Fruit fly (Drosophila melanogaster) whole organism, embryonic: ENCODE measurements around the gene eys.

ENCODE experiments used
- B-H1 ChIP-seq: fragments of 200-800 bp; sonication (Bioruptor generic); IDR thresholded peaks from 3 replicates; pipeline ENCODE4 v1.3.6; 2022; ENCODE audit warnings: missing biosample characterization, missing genetic modification characterization
- Bdp1 ChIP-seq: fragments of 200-800 bp; sonication (Bioruptor generic); optimal IDR thresholded peaks from 3 replicates; lab custom pipeline; 2016; ENCODE audit warnings: missing biosample characterization, missing genetic modification characterization
- CG10321 ChIP-seq: fragments of 200-800 bp; sonication (Bioruptor generic); IDR thresholded peaks from 2 replicates; pipeline ENCODE4 v1.3.6; 2022; ENCODE audit warnings: missing biosample characterization, missing genetic modification characterization
- CG10431 ChIP-seq: fragments of 200-800 bp; sonication (Bioruptor generic); optimal IDR thresholded peaks from 3 replicates; lab custom pipeline; 2018; ENCODE audit warnings: missing biosample characterization, mild to moderate bottlenecking, missing genetic modification characterization
- CG11093 ChIP-seq: fragments of 200-800 bp; sonication (Bioruptor generic); IDR thresholded peaks from 3 replicates; pipeline ENCODE4 v1.3.6; 2022; ENCODE audit warnings: missing biosample characterization, missing genetic modification characterization
- CG11456 ChIP-seq: fragments of 200-800 bp; sonication (Bioruptor generic); IDR thresholded peaks from 3 replicates; pipeline ENCODE4 v1.3.6; 2022; ENCODE audit warnings: missing biosample characterization, missing genetic modification characterization
- CG11695 ChIP-seq: fragments of 200-800 bp; sonication (Bioruptor generic); IDR thresholded peaks from 3 replicates; pipeline ENCODE4 v1.3.6; 2022; ENCODE audit warnings: missing biosample characterization, missing genetic modification characterization
- CG12071 ChIP-seq: fragments of 200-800 bp; sonication (Bioruptor generic); optimal IDR thresholded peaks from 3 replicates; lab custom pipeline; 2018; ENCODE audit warnings: missing biosample characterization, mild to moderate bottlenecking, missing genetic modification characterization
- CG12104 ChIP-seq: fragments of 200-800 bp; sonication (Bioruptor generic); optimal IDR thresholded peaks from 3 replicates; lab custom pipeline; 2016; ENCODE audit warnings: missing biosample characterization, missing genetic modification characterization
- CG1233 ChIP-seq: fragments of 200-800 bp; sonication (Bioruptor generic); optimal IDR thresholded peaks from 4 replicates; lab custom pipeline; 2018; ENCODE audit warnings: missing biosample characterization, mild to moderate bottlenecking, missing genetic modification characterization
- CG16815 ChIP-seq: fragments of 200-800 bp; sonication (Bioruptor generic); optimal IDR thresholded peaks from 3 replicates; lab custom pipeline; 2017; ENCODE audit warnings: missing biosample characterization, mild to moderate bottlenecking, missing genetic modification characterization
- CG17612 ChIP-seq: fragments of 200-800 bp; sonication (Bioruptor generic); IDR thresholded peaks from 2 replicates; pipeline ENCODE4 v1.3.6; 2022; ENCODE audit warnings: missing biosample characterization, missing genetic modification characterization
- CG34376 ChIP-seq: fragments of 200-800 bp; sonication (Bioruptor generic); optimal IDR thresholded peaks from 2 replicates; lab custom pipeline; 2018; ENCODE audit warnings: missing biosample characterization, mild to moderate bottlenecking, missing genetic modification characterization
- CG3847 ChIP-seq: fragments of 200-800 bp; sonication (Bioruptor generic); IDR thresholded peaks from 2 replicates; pipeline ENCODE4 v1.3.6; 2022; ENCODE audit warnings: missing biosample characterization, missing genetic modification characterization
- CG6813 ChIP-seq: fragments of 200-800 bp; sonication (Bioruptor generic); optimal IDR thresholded peaks from 2 replicates; lab custom pipeline; 2017; ENCODE audit warnings: missing biosample characterization, missing genetic modification characterization, mild to moderate bottlenecking, moderate library complexity, missing genetic modification reagents
- CG7745 ChIP-seq: fragments of 200-800 bp; sonication (Bioruptor generic); optimal IDR thresholded peaks from 2 replicates; lab custom pipeline; 2018; ENCODE audit warnings: missing biosample characterization, mild to moderate bottlenecking, missing genetic modification characterization, moderate library complexity
- CG8089 ChIP-seq: fragments of 200-800 bp; sonication (Bioruptor generic); optimal IDR thresholded peaks from 3 replicates; lab custom pipeline; 2016; ENCODE audit warnings: missing biosample characterization, missing genetic modification characterization
- CG8478 ChIP-seq: fragments of >200 bp; optimal IDR thresholded peaks from 2 replicates; lab custom pipeline; 2018
- E2f2 ChIP-seq: fragments of 200-800 bp; sonication (Bioruptor generic); IDR thresholded peaks from 2 replicates; pipeline ENCODE4 v1.3.6; 2022; ENCODE audit warnings: missing biosample characterization, missing genetic modification characterization
- H2.0 ChIP-seq: fragments of 200-800 bp; sonication (Bioruptor generic); IDR thresholded peaks from 2 replicates; pipeline ENCODE4 v1.3.6; 2022; ENCODE audit warnings: missing biosample characterization, missing genetic modification characterization
- HLH54F ChIP-seq: fragments of 200-800 bp; sonication (Bioruptor generic); optimal IDR thresholded peaks from 3 replicates; lab custom pipeline; 2016; ENCODE audit warnings: missing biosample characterization, missing genetic modification characterization
- Hey ChIP-seq: fragments of 200-800 bp; sonication (Bioruptor generic); optimal IDR thresholded peaks from 3 replicates; lab custom pipeline; 2018; ENCODE audit warnings: missing biosample characterization, mild to moderate bottlenecking, missing genetic modification characterization
- HmgZ ChIP-seq: fragments of 200-800 bp; sonication (Bioruptor generic); optimal IDR thresholded peaks from 2 replicates; lab custom pipeline; 2018; ENCODE audit warnings: missing biosample characterization, mild to moderate bottlenecking, missing genetic modification characterization
- Hr51 ChIP-seq, 2 experiments: fragments of 200-800 bp; sonication (Bioruptor generic); optimal IDR thresholded peaks; 2 replicates in 1 of 2; 3 replicates in 1 of 2; lab custom pipeline; 2016 to 2018; ENCODE audit warnings: missing biosample characterization in 2 of 2, missing genetic modification characterization in 2 of 2, mild to moderate bottlenecking in 1 of 2, moderate library complexity in 1 of 2
- MBD-R2 ChIP-seq: fragments of 200-800 bp; sonication (Bioruptor generic); IDR thresholded peaks from 2 replicates; pipeline ENCODE4 v1.3.6; 2022; ENCODE audit warnings: missing biosample characterization, missing genetic modification characterization
- Mad ChIP-seq: fragments of 200-800 bp; sonication (Bioruptor generic); optimal IDR thresholded peaks from 2 replicates; lab custom pipeline; 2016; ENCODE audit warnings: missing biosample characterization, missing genetic modification characterization
- Meics ChIP-seq: fragments of 200-800 bp; sonication (Bioruptor generic); optimal IDR thresholded peaks from 2 replicates; lab custom pipeline; 2017; ENCODE audit warnings: missing biosample characterization, mild to moderate bottlenecking, missing genetic modification characterization
- Oaz ChIP-seq: fragments of 200-800 bp; sonication (Bioruptor generic); IDR thresholded peaks from 2 replicates; pipeline ENCODE4 v1.3.6; 2022; ENCODE audit warnings: missing biosample characterization, missing genetic modification characterization
- abd-A ChIP-seq: fragments of 200-800 bp; sonication (Bioruptor generic); optimal IDR thresholded peaks from 3 replicates; lab custom pipeline; 2019; ENCODE audit warnings: missing biosample characterization, mild to moderate bottlenecking, missing genetic modification characterization, moderate library complexity
- chn ChIP-seq: fragments of 200-800 bp; sonication (Bioruptor generic); optimal IDR thresholded peaks from 2 replicates; lab custom pipeline; 2016; ENCODE audit warnings: missing biosample characterization, missing genetic modification characterization
- dm ChIP-seq: fragments of 200-800 bp; sonication (Bioruptor generic); optimal IDR thresholded peaks from 3 replicates; lab custom pipeline; 2016; ENCODE audit warnings: missing biosample characterization, missing genetic modification characterization
- dmrt99B ChIP-seq: fragments of 200-800 bp; sonication (Bioruptor generic); optimal IDR thresholded peaks from 2 replicates; lab custom pipeline; 2018; ENCODE audit warnings: missing biosample characterization, mild to moderate bottlenecking, missing genetic modification characterization, moderate library complexity
- fru ChIP-seq: fragments of >200 bp; optimal IDR thresholded peaks from 2 replicates; lab custom pipeline; 2017
- ftz-f1 ChIP-seq: fragments of 200-800 bp; sonication (Bioruptor generic); optimal IDR thresholded peaks from 2 replicates; lab custom pipeline; 2016; ENCODE audit warnings: missing biosample characterization, missing genetic modification characterization
- grau ChIP-seq: fragments of 200-800 bp; optimal IDR thresholded peaks from 3 replicates; lab custom pipeline; 2019; ENCODE audit warnings: missing biosample characterization, mild to moderate bottlenecking, missing genetic modification characterization, moderate library complexity
- ind ChIP-seq: fragments of 200-800 bp; sonication (Bioruptor generic); optimal IDR thresholded peaks from 3 replicates; lab custom pipeline; 2016; ENCODE audit warnings: missing biosample characterization, missing genetic modification characterization
- luna ChIP-seq: fragments of 200-800 bp; sonication (Bioruptor generic); optimal IDR thresholded peaks from 2 replicates; lab custom pipeline; 2016; ENCODE audit warnings: missing biosample characterization, missing genetic modification characterization
- mirr ChIP-seq: fragments of 200-800 bp; sonication (Bioruptor generic); optimal IDR thresholded peaks from 3 replicates; lab custom pipeline; 2018; ENCODE audit warnings: missing biosample characterization, mild to moderate bottlenecking, missing genetic modification characterization
- nau ChIP-seq: fragments of 200-800 bp; sonication (Bioruptor generic); optimal IDR thresholded peaks from 3 replicates; lab custom pipeline; 2017; ENCODE audit warnings: missing biosample characterization, mild to moderate bottlenecking, missing genetic modification characterization, missing genetic modification reagents
- nom ChIP-seq: fragments of 200-800 bp; sonication (Bioruptor generic); optimal IDR thresholded peaks from 2 replicates; lab custom pipeline; 2017; ENCODE audit warnings: missing biosample characterization, missing genetic modification characterization, mild to moderate bottlenecking, moderate library complexity, missing genetic modification reagents
- prd ChIP-seq, 3 experiments: fragments of >200 bp in 2 of 3; fragments of 200-800 bp in 1 of 3; sonication (Bioruptor generic) in 1 of 3; optimal IDR thresholded peaks in 2 of 3; IDR thresholded peaks in 1 of 3; 2 replicates in 2 of 3; 3 replicates in 1 of 3; pipeline versions ENCODE4 v1.3.6 to Lab custom; 2017 to 2022; ENCODE audit warnings: missing biosample characterization in 1 of 3, missing genetic modification characterization in 1 of 3
- pzg ChIP-seq: fragments of 200-800 bp; sonication (Bioruptor generic); optimal IDR thresholded peaks from 3 replicates; lab custom pipeline; 2018; ENCODE audit warnings: missing biosample characterization, mild to moderate bottlenecking, missing genetic modification characterization, moderate library complexity
- salm ChIP-seq: fragments of 200-800 bp; sonication (Bioruptor generic); optimal IDR thresholded peaks from 2 replicates; lab custom pipeline; 2018; ENCODE audit warnings: missing biosample characterization, mild to moderate bottlenecking, missing genetic modification characterization
- sc ChIP-seq, 3 experiments: fragments of >200 bp in 2 of 3; fragments of 200-800 bp in 1 of 3; sonication (Bioruptor generic) in 1 of 3; optimal IDR thresholded peaks; 2 replicates in 2 of 3; 3 replicates in 1 of 3; lab custom pipeline; 2017; ENCODE audit warnings: mild to moderate bottlenecking in 1 of 3, missing biosample characterization in 1 of 3, missing genetic modification characterization in 1 of 3, missing genetic modification reagents in 1 of 3
- slbo ChIP-seq: fragments of 200-800 bp; sonication (Bioruptor generic); IDR thresholded peaks from 2 replicates; pipeline ENCODE4 v1.3.6; 2022; ENCODE audit warnings: missing biosample characterization, missing genetic modification characterization
- slp2 ChIP-seq: fragments of 200-800 bp; sonication (Bioruptor generic); optimal IDR thresholded peaks from 2 replicates; lab custom pipeline; 2016; ENCODE audit warnings: missing biosample characterization, missing genetic modification characterization
- sna ChIP-seq: fragments of 200-800 bp; sonication (Bioruptor generic); IDR thresholded peaks from 2 replicates; pipeline ENCODE4 v1.3.6; 2022; ENCODE audit warnings: missing biosample characterization, missing genetic modification characterization; ENCODE audit not compliant: partially characterized antibody
- stwl ChIP-seq: fragments of 200-800 bp; sonication (Bioruptor generic); optimal IDR thresholded peaks from 3 replicates; lab custom pipeline; 2018; ENCODE audit warnings: missing biosample characterization, mild to moderate bottlenecking, missing genetic modification characterization, moderate library complexity
- tll ChIP-seq, 2 experiments: fragments of 200-800 bp in 1 of 2; fragments of >200 bp in 1 of 2; sonication (Bioruptor generic) in 1 of 2; optimal IDR thresholded peaks; 2 replicates each; lab custom pipeline; 2017 to 2019; ENCODE audit warnings: missing biosample characterization in 2 of 2, missing genetic modification characterization in 2 of 2, mild to moderate bottlenecking in 1 of 2, moderate library complexity in 1 of 2
- unc-4 ChIP-seq: fragments of 200-800 bp; sonication (Bioruptor generic); IDR thresholded peaks from 2 replicates; pipeline ENCODE4 v1.3.6; 2022; ENCODE audit warnings: missing biosample characterization, missing genetic modification characterization; ENCODE audit not compliant: partially characterized antibody
- vnd ChIP-seq: fragments of 200-800 bp; sonication (Bioruptor generic); IDR thresholded peaks from 3 replicates; pipeline ENCODE4 v1.3.6; 2022; ENCODE audit warnings: missing biosample characterization, missing genetic modification characterization; ENCODE audit not compliant: partially characterized antibody

Gene eys

dm6 chr2L:2398459-2398858, 87.0 kb downstream of the eys start (continued):
- TF ChIP-seq Mad (GFP tag; lab: Kevin White, UChicago) (no peak), MBD-R2 (no peak), pzg (GFP tag; lab: Kevin White, UChicago) (no peak), abd-A (no peak), prd (optimal IDR thresholded peaks at IDR 0.05; lab: Kevin White, UChicago) (no peak), prd (GFP tag; IDR thresholded peaks at IDR 0.05; lab: Robert Waterston, UW) (no peak), CG11456 (no peak), CG16815 (no peak), CG34376 (no peak), grau (peak; percentile 19), CG17612 (GFP tag; lab: Robert Waterston, UW) (no peak), Bdp1 (no peak), dm (GFP tag; lab: Kevin White, UChicago) (no peak), CG1233 (GFP tag; lab: Kevin White, UChicago) (no peak), CG12071 (GFP tag; lab: Kevin White, UChicago) (no peak), ftz-f1 (GFP tag; lab: Kevin White, UChicago) (no peak), Meics (no peak), sna (GFP tag; lab: Robert Waterston, UW) (no peak), luna (GFP tag; lab: Kevin White, UChicago) (no peak), unc-4 (GFP tag; lab: Robert Waterston, UW) (no peak), E2f2 (GFP tag; lab: Robert Waterston, UW) (peak; percentile 13; the same call in 1 of the 2 replicates), stwl (no peak), HmgZ (no peak), CG7745 (no peak), slbo (0 out of 2 replicates have a peak, but pooled peaks have one; percentile 19), salm (tag; lab: Kevin White, UChicago) (no peak), CG10321 (GFP tag; lab: Robert Waterston, UW) (no peak), H2.0 (GFP tag; lab: Robert Waterston, UW) (no peak), nau (GFP tag; lab: Kevin White, UChicago) (no peak), fru (lab: Kevin White, UChicago) (no peak), ind (no peak), Hr51 (GFP tag; optimal IDR thresholded peaks at IDR 0.05; lab: Kevin White, UChicago) (peak in 1 of 2 experiments; percentile 27), chn (GFP tag; lab: Kevin White, UChicago) (no peak), CG8478 (no peak), HLH54F (GFP tag; lab: Kevin White, UChicago) (no peak), Oaz (GFP tag; lab: Robert Waterston, UW) (no peak), CG12104 (GFP tag; lab: Kevin White, UChicago) (no peak), CG8089 (no peak), sc (optimal IDR thresholded peaks at IDR 0.05; lab: Kevin White, UChicago) (no peak), sc (GFP tag; optimal IDR thresholded peaks at IDR 0.05; lab: Kevin White, UChicago) (no peak), dmrt99B (tag; lab: Kevin White, UChicago) (peak; percentile 36), Hey (no peak), CG3847 (GFP tag; lab: Robert Waterston, UW) (no peak), CG11093 (GFP tag; lab: Robert Waterston, UW) (no peak), CG6813 (GFP tag; lab: Kevin White, UChicago) (no peak), mirr (GFP tag; lab: Kevin White, UChicago) (no peak), B-H1 (GFP tag; lab: Robert Waterston, UW) (no peak), slp2 (no peak), tll (GFP tag; optimal IDR thresholded peaks at IDR 0.05; lab: Kevin White, UChicago) (no peak), nom (no peak), vnd (GFP tag; lab: Robert Waterston, UW) (no peak), CG11695 (GFP tag; lab: Robert Waterston, UW) (peak; percentile 21; the same call in 1 of the 3 replicates), CG10431 (GFP tag; lab: Kevin White, UChicago) (no peak)
